Worm (Caenorhabditis elegans) whole organism, L1 larva: ENCODE measurements around the gene ZK180.7.

ENCODE experiments used
- C16A3.4 ChIP-seq: fragments of 150-350 bp; optimal IDR thresholded peaks from 2 replicates; lab custom pipeline; 2014; ENCODE audit warnings: missing biosample characterization, missing genetic modification characterization
- aha-1 ChIP-seq: fragments of 150-350 bp; optimal IDR thresholded peaks from 2 replicates; lab custom pipeline; 2014; ENCODE audit warnings: missing biosample characterization, missing genetic modification characterization
- blmp-1 ChIP-seq: fragments of 150-350 bp; optimal IDR thresholded peaks from 2 replicates; lab custom pipeline; 2014; ENCODE audit warnings: missing biosample characterization, missing genetic modification characterization
- ceh-8 ChIP-seq: fragments of 200-800 bp; sonication (Bioruptor generic); optimal IDR thresholded peaks from 2 replicates; lab custom pipeline; 2018; ENCODE audit warnings: mild to moderate bottlenecking, missing genetic modification characterization, moderate library complexity, missing compliant biosample characterization
- ceh-82 ChIP-seq, 3 experiments: fragments of 150-350 bp in 1 of 3; sonication (generic microtip) in 2 of 3; optimal IDR thresholded peaks; 2 replicates each; lab custom pipeline; 2014 to 2017; ENCODE audit warnings: missing biosample characterization in 3 of 3, missing genetic modification characterization in 3 of 3
- ceh-88 ChIP-seq: fragments of 200-800 bp; sonication (Bioruptor generic); IDR thresholded peaks from 2 replicates; pipeline ENCODE4 v1.3.6; 2022; ENCODE audit warnings: missing genetic modification characterization, missing compliant biosample characterization
- dpl-1 ChIP-seq, 3 experiments: fragments of 150-350 bp in 2 of 3; sonication (generic microtip) in 1 of 3; optimal IDR thresholded peaks; 2 replicates each; lab custom pipeline; 2014 to 2017; ENCODE audit warnings: missing biosample characterization in 3 of 3, missing genetic modification characterization in 3 of 3, missing genetic modification reagents in 3 of 3
- dsc-1 ChIP-seq: sonication (generic microtip); optimal IDR thresholded peaks from 2 replicates; lab custom pipeline; 2016; ENCODE audit warnings: mild to moderate bottlenecking, missing genetic modification characterization, missing compliant biosample characterization
- efl-1 ChIP-seq, 4 experiments: fragments of 150-350 bp; optimal IDR thresholded peaks in 3 of 4; peaks in 1 of 4; 1 replicate in 1 of 4; 2 replicates in 3 of 4; lab custom pipeline; 2014; ENCODE audit warnings: missing biosample characterization in 2 of 4, missing genetic modification characterization in 2 of 4, missing genetic modification reagents in 2 of 4
- elt-3 ChIP-seq, 6 experiments: fragments of 150-350 bp in 1 of 6; sonication (generic microtip); optimal IDR thresholded peaks; 2 replicates each; lab custom pipeline; 2017 to 2018; ENCODE audit warnings: missing biosample characterization in 6 of 6, missing genetic modification characterization in 6 of 6, inconsistent platforms in 1 of 6
- fkh-8 ChIP-seq: sonication (generic microtip); optimal IDR thresholded peaks from 2 replicates; lab custom pipeline; 2016; ENCODE audit warnings: mild to moderate bottlenecking, missing genetic modification characterization, missing compliant biosample characterization
- hpl-2 ChIP-seq: fragments of 150-350 bp; optimal IDR thresholded peaks from 2 replicates; lab custom pipeline; 2014; ENCODE audit warnings: missing biosample characterization, missing genetic modification reagents, missing genetic modification characterization
- irx-1 ChIP-seq: sonication (generic microtip); optimal IDR thresholded peaks from 2 replicates; lab custom pipeline; 2016; ENCODE audit warnings: missing genetic modification characterization, missing compliant biosample characterization
- lin-13 ChIP-seq: fragments of 150-350 bp; optimal IDR thresholded peaks from 2 replicates; lab custom pipeline; 2014; ENCODE audit warnings: missing biosample characterization, missing genetic modification reagents, missing genetic modification characterization
- lin-14 ChIP-seq: fragments of 200-800 bp; sonication (Bioruptor generic); optimal IDR thresholded peaks from 2 replicates; lab custom pipeline; 2018; ENCODE audit warnings: mild to moderate bottlenecking, missing genetic modification characterization, moderate library complexity, missing compliant biosample characterization
- lin-35 ChIP-seq, 2 experiments: fragments of 150-350 bp; optimal IDR thresholded peaks; 2 replicates each; lab custom pipeline; 2014; ENCODE audit warnings: missing biosample characterization in 2 of 2, missing genetic modification characterization in 2 of 2, missing genetic modification reagents in 2 of 2
- lsy-2 ChIP-seq, 2 experiments: fragments of 150-350 bp; optimal IDR thresholded peaks; 2 replicates each; lab custom pipeline; 2014; ENCODE audit warnings: missing biosample characterization in 2 of 2, missing genetic modification characterization in 2 of 2
- mab-9 ChIP-seq: fragments of 200-800 bp; sonication (Bioruptor generic); IDR thresholded peaks from 2 replicates; pipeline ENCODE4 v1.3.6; 2022; ENCODE audit warnings: missing genetic modification reagents, missing genetic modification characterization, missing compliant biosample characterization
- mdl-1 ChIP-seq, 2 experiments: fragments of 150-350 bp; optimal IDR thresholded peaks; 2 replicates each; lab custom pipeline; 2014 to 2017; ENCODE audit warnings: missing biosample characterization in 2 of 2, missing genetic modification characterization in 2 of 2, inconsistent platforms in 1 of 2
- mef-2 ChIP-seq: fragments of 150-350 bp; optimal IDR thresholded peaks from 2 replicates; lab custom pipeline; 2014; ENCODE audit warnings: missing biosample characterization, missing genetic modification characterization
- nhr-19 ChIP-seq: fragments of 200-800 bp; sonication (Bioruptor generic); conservative IDR thresholded peaks from 2 replicates; pipeline ENCODE4 v1.3.6; 2022; ENCODE audit warnings: missing genetic modification characterization, missing compliant biosample characterization
- nhr-20 ChIP-seq: sonication (generic microtip); optimal IDR thresholded peaks from 2 replicates; lab custom pipeline; 2016; ENCODE audit warnings: mild to moderate bottlenecking, missing genetic modification characterization, missing compliant biosample characterization
- nhr-47 ChIP-seq: sonication (generic microtip); optimal IDR thresholded peaks from 2 replicates; lab custom pipeline; 2016; ENCODE audit warnings: mild to moderate bottlenecking, missing genetic modification characterization, moderate library complexity, missing compliant biosample characterization
- nhr-71 ChIP-seq: sonication (generic microtip); optimal IDR thresholded peaks from 2 replicates; lab custom pipeline; 2016; ENCODE audit warnings: mild to moderate bottlenecking, missing genetic modification characterization, moderate library complexity, missing compliant biosample characterization
- nhr-76 ChIP-seq: sonication (generic microtip); optimal IDR thresholded peaks from 2 replicates; lab custom pipeline; 2017; ENCODE audit warnings: missing biosample characterization, missing genetic modification characterization
- nhr-84 ChIP-seq: sonication (generic microtip); optimal IDR thresholded peaks from 2 replicates; lab custom pipeline; 2017; ENCODE audit warnings: missing biosample characterization, missing genetic modification characterization
- nhr-85 ChIP-seq: sonication (generic microtip); peaks from one replicate; lab custom pipeline; 2016; ENCODE audit warnings: missing genetic modification characterization, inconsistent platforms, missing compliant biosample characterization
- rnt-1 ChIP-seq: sonication (generic microtip); optimal IDR thresholded peaks from 2 replicates; lab custom pipeline; 2016; ENCODE audit warnings: mild to moderate bottlenecking, missing genetic modification characterization, moderate library complexity, missing compliant biosample characterization
- snu-23 ChIP-seq: sonication (generic microtip); optimal IDR thresholded peaks from 2 replicates; lab custom pipeline; 2016; ENCODE audit warnings: missing genetic modification characterization, missing compliant biosample characterization
- sox-4 ChIP-seq: sonication (generic microtip); optimal IDR thresholded peaks from 2 replicates; lab custom pipeline; 2016; ENCODE audit warnings: missing genetic modification characterization, missing compliant biosample characterization
- swsn-7 ChIP-seq: sonication (generic microtip); optimal IDR thresholded peaks from 2 replicates; lab custom pipeline; 2016; ENCODE audit warnings: missing genetic modification characterization, missing compliant biosample characterization
- tbx-2 ChIP-seq: sonication (generic microtip); optimal IDR thresholded peaks from 2 replicates; lab custom pipeline; 2016; ENCODE audit warnings: missing genetic modification characterization, missing compliant biosample characterization
- unc-86 ChIP-seq: sonication (generic microtip); optimal IDR thresholded peaks from 2 replicates; lab custom pipeline; 2016; ENCODE audit warnings: missing genetic modification characterization, missing compliant biosample characterization
- vab-15 ChIP-seq: sonication (generic microtip); optimal IDR thresholded peaks from 2 replicates; lab custom pipeline; 2017; ENCODE audit warnings: missing genotype, mild to moderate bottlenecking, missing genetic modification characterization, missing compliant biosample characterization
- xbp-1 ChIP-seq: sonication (generic microtip); optimal IDR thresholded peaks from 2 replicates; lab custom pipeline; 2016; ENCODE audit warnings: missing genetic modification characterization, missing compliant biosample characterization
- zip-4 ChIP-seq: fragments of 200-800 bp; sonication (Bioruptor generic); optimal IDR thresholded peaks from 2 replicates; lab custom pipeline; 2018; ENCODE audit warnings: mild to moderate bottlenecking, missing genetic modification characterization, moderate library complexity, missing compliant biosample characterization
- ztf-11 ChIP-seq, 2 experiments: sonication (generic microtip); optimal IDR thresholded peaks; 2 replicates each; lab custom pipeline; 2016 to 2017; ENCODE audit warnings: missing genetic modification characterization in 2 of 2, missing biosample characterization in 1 of 2, missing compliant biosample characterization in 1 of 2
- ztf-4 ChIP-seq: fragments of 150-350 bp; optimal IDR thresholded peaks from 2 replicates; lab custom pipeline; 2014; ENCODE audit warnings: missing biosample characterization, missing genetic modification characterization

Gene ZK180.7

DNA sequence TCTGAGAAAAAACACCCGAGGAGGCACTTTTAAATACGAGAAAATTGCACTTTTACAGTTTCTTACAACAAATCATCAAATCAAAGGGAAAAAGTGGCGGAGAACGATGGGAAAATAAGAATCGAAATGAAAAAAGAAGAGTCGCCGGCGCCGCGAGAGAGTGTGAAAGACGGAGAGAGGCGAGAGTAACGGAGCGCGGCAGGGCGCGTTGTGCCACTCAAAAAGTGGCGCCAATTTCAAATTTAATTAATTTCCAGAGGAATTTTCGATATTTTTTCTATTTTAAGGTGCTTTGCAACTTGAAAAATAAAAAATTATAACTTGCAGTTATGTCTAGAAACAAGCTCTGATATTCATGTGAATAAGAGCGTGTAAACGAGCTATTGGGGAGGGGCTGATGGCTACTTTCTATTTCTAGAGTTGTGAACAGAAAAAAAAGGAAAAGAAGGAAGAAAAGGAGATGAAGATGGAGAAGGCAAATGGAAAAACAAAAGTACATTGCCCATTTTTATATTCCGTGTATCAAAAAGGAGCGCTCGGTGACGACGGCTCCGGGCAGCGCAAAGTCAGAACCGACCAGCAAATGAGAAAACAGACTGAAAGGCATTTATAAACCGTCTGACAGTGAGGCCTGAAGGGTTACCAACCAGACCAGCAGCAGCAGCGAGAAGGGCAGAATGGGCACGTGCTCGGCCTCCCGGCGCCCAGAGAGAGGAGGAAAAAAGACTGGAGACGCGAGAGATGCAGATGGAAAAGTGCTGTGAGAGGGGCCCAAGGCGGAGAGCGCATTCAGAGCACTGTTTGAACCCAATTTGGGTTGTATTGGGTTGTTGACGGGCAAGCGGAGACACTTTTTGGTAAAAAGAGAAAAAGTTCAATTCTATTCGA is 19.2 kb upstream of the ZK180.7 start:
- peak in 2 of 3 experiments; percentile 14 to 23 for TF ChIP-seq ceh-82 (tag; optimal IDR thresholded peaks at IDR 0.05; lab: Kevin White, UChicago)
- peak; percentile 50 for TF ChIP-seq rnt-1 (tag; lab: Kevin White, UChicago)
- peak in 1 of 2 experiments; percentile 38 for TF ChIP-seq ztf-11 (tag; optimal IDR thresholded peaks at IDR 0.05; lab: Kevin White, UChicago)
- TF ChIP-seq nhr-47 (tag; lab: Kevin White, UChicago), result peak; percentile 11
- no peak for TF ChIP-seq sox-4 (tag; lab: Kevin White, UChicago)
- peak; percentile 55 for TF ChIP-seq lin-14 (GFP tag; lab: Kevin White, UChicago)
- peak; percentile 19 for TF ChIP-seq swsn-7 (tag; lab: Kevin White, UChicago)
- TF ChIP-seq zip-4 (GFP tag; lab: Kevin White, UChicago), result peak; percentile 21
- TF ChIP-seq dpl-1 (GFP tag; optimal IDR thresholded peaks at IDR 0.05; lab: Kevin White, UChicago), result peak; percentile 57 to 75 (median 65)
- TF ChIP-seq nhr-84 (tag; lab: Kevin White, UChicago), result no peak
- TF ChIP-seq nhr-20 (tag; lab: Kevin White, UChicago), result peak; percentile 9
- no peak for TF ChIP-seq aha-1
- peak; percentile 47 for TF ChIP-seq nhr-71 (tag; lab: Kevin White, UChicago)
- TF ChIP-seq lin-35 (GFP tag; optimal IDR thresholded peaks at IDR 0.05; lab: Kevin White, UChicago), result peak; percentile 59 to 81
- peak; percentile 57 to 77 for TF ChIP-seq efl-1 (optimal IDR thresholded peaks at IDR 0.05; lab: Kevin White, UChicago)
- peak; percentile 78 to 97 for TF ChIP-seq efl-1 (GFP tag; optimal IDR thresholded peaks at IDR 0.05 in 1 of 2; lab: Kevin White, UChicago)
- TF ChIP-seq tbx-2, result peak; percentile 11
- peak; percentile 43; the same call in 1 of the 2 replicates for TF ChIP-seq ceh-88 (GFP tag; lab: Robert Waterston, UW)
- no peak for TF ChIP-seq ztf-4 (tag; lab: Kevin White, UChicago)
- peak; percentile 6 for TF ChIP-seq blmp-1
- TF ChIP-seq lin-13, result peak; percentile 3
- TF ChIP-seq hpl-2 (GFP tag; lab: Kevin White, UChicago), result no peak
- no peak for TF ChIP-seq ceh-8
- TF ChIP-seq nhr-19 (GFP tag; lab: Robert Waterston, UW), result peak; percentile 34
- TF ChIP-seq fkh-8 (tag; lab: Kevin White, UChicago), result peak; percentile 42
- TF ChIP-seq C16A3.4 (tag; lab: Kevin White, UChicago), result peak; percentile 54
- peak; percentile 25 for TF ChIP-seq dsc-1 (tag; lab: Kevin White, UChicago)
- 0 out of 2 replicates have a peak, but pooled peaks have one; percentile 33 for TF ChIP-seq mab-9 (GFP tag; lab: Robert Waterston, UW)
- peak; percentile 41 for TF ChIP-seq vab-15
- no peak for TF ChIP-seq irx-1 (tag; lab: Kevin White, UChicago)
- TF ChIP-seq nhr-76 (tag; lab: Kevin White, UChicago), result no peak
- peak; percentile 47 for TF ChIP-seq nhr-85
- peak; percentile 21 for TF ChIP-seq mef-2 (tag; lab: Kevin White, UChicago)
- TF ChIP-seq lsy-2 (tag; optimal IDR thresholded peaks at IDR 0.05; lab: Kevin White, UChicago), result peak; percentile 17 to 35
- peak; percentile 37 for TF ChIP-seq snu-23 (GFP tag; lab: Kevin White, UChicago)
- TF ChIP-seq elt-3 (tag; optimal IDR thresholded peaks at IDR 0.05; lab: Kevin White, UChicago), result peak in 1 of 6 experiments; percentile 33
- TF ChIP-seq xbp-1 (tag; lab: Kevin White, UChicago), result no peak
- TF ChIP-seq mdl-1 (tag; optimal IDR thresholded peaks at IDR 0.05; lab: Kevin White, UChicago), result peak in 1 of 2 experiments; percentile 86
- peak; percentile 21 for TF ChIP-seq unc-86 (tag; lab: Kevin White, UChicago)
- TF ChIP-seq, all 84 proteins: peak for 29
